Worm (Caenorhabditis elegans): Measurements from ENCODE around the gene frpr-5.

The frpr-5 gene

DNA sequence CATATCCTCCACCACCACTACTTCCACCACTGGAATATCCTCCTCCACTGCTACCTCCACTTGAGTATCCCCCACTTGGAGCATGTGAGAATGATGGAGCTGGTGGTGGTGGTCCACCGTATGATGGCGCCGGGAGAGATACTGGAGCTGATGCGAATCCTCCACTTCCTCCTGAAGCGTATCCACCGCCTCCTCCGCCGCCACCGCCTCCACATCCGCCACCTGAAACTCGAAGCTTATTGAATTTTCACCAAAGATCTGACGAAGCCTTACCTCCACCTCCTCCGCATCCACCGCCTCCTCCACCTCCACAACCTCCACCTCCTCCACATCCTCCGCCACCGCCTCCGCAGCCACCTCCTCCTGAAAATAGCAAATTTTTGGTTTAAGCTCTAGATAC is 26.8 kb upstream of the frpr-5 start:
- TF ChIP-seq blmp-1 (tag; optimal IDR thresholded peaks at IDR 0.05; ENCODE audit: insufficient read depth), result no peak
- no peak for TF ChIP-seq ceh-16 (tag; optimal IDR thresholded peaks at IDR 0.05)
- TF ChIP-seq zag-1 (tag; optimal IDR thresholded peaks at IDR 0.05), result no peak
- no peak for TF ChIP-seq unc-62 (GFP tag; optimal IDR thresholded peaks at IDR 0.05)
- TF ChIP-seq mab-5 (tag; optimal IDR thresholded peaks at IDR 0.05), result no peak
- TF ChIP-seq ZK546.5 (tag; optimal IDR thresholded peaks at IDR 0.05), result no peak
- TF ChIP-seq ztf-4 (tag; optimal IDR thresholded peaks at IDR 0.05), result no peak
- TF ChIP-seq crh-2 (tag; optimal IDR thresholded peaks at IDR 0.05), result no peak
- TF ChIP-seq ztf-1 (GFP tag; conservative IDR thresholded peaks at IDR 0.05), result no peak
- no peak for TF ChIP-seq unc-39 (tag; optimal IDR thresholded peaks at IDR 0.05)

- no peak for TF ChIP-seq nhr-23 (tag; optimal IDR thresholded peaks at IDR 0.05)
- TF ChIP-seq R02D3.7 (tag; optimal IDR thresholded peaks at IDR 0.05), result no peak
- no peak for TF ChIP-seq lin-11 (tag; optimal IDR thresholded peaks at IDR 0.05)
- no peak for TF ChIP-seq snpc-4 (tag; optimal IDR thresholded peaks at IDR 0.05)
- TF ChIP-seq aly-2 (tag; optimal IDR thresholded peaks at IDR 0.05), result no peak
- TF ChIP-seq ama-1 (optimal IDR thresholded peaks at IDR 0.05), result no peak
Measured at ce11 chrV:13559978-13560377, 24.1 kb upstream of the frpr-5 start, which contains the start of gene C56A3.8. TSS of gene C56A3.8 (plus strand) at chrV:13560278.

DNA sequence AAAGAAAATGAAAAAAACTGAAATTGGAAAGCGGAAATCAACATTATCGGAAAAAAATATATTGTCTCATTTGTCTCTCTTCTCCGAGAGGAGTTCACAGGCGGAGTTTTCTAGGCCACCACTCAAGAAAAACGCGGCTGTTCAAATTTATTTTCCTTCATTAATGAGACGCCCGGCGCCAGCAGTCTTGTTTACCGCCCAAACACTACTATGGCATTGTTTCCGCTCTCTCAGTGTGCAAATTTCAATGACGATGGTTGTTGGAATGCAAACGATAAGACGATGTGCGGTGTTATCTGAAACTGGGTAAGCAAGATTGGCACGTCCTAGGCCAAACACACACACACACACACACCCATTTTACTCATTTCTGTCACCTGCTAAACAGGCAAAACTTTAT is 20.8 kb upstream of the frpr-5 start, which contains the start of gene cav-2:
TSS of gene cav-2 (plus strand) at position 359 of the 400 bp plus-strand sequence.
- TF ChIP-seq skn-1 (tag; optimal IDR thresholded peaks at IDR 0.05) (no peak), lin-13 (GFP tag; optimal IDR thresholded peaks at IDR 0.05) (peak; percentile 64), nhr-11 (tag; optimal IDR thresholded peaks at IDR 0.05) (no peak), elt-1 (tag; optimal IDR thresholded peaks at IDR 0.05) (no peak), nhr-21 (tag; optimal IDR thresholded peaks at IDR 0.05) (peak; percentile 58), nhr-237 (tag; optimal IDR thresholded peaks at IDR 0.05) (no peak), fos-1 (tag; optimal IDR thresholded peaks at IDR 0.05) (peak; percentile 87), ztf-1 (GFP tag; conservative IDR thresholded peaks at IDR 0.05) (no peak), lin-39 (tag; optimal IDR thresholded peaks at IDR 0.05) (no peak), ztf-11 (tag; optimal IDR thresholded peaks at IDR 0.05) (no peak), mdl-1 (tag; optimal IDR thresholded peaks at IDR 0.05) (peak in 1 of 2 experiments; percentile 13), ama-1 (optimal IDR thresholded peaks at IDR 0.05) (no peak), ZK546.5 (tag; optimal IDR thresholded peaks at IDR 0.05) (no peak), nhr-25 (tag; optimal IDR thresholded peaks at IDR 0.05) (peak; percentile 72), crh-2 (tag; optimal IDR thresholded peaks at IDR 0.05) (peak; percentile 84), sma-3 (GFP tag; optimal IDR thresholded peaks at IDR 0.05) (peak; percentile 83), C34F6.9 (tag; optimal IDR thresholded peaks at IDR 0.05) (peak; percentile 82), unc-39 (tag; optimal IDR thresholded peaks at IDR 0.05) (no peak), Y55F3AM.14 (GFP tag; optimal IDR thresholded peaks at IDR 0.05) (no peak), peb-1 (tag; optimal IDR thresholded peaks at IDR 0.05) (no peak), aly-2 (tag; optimal IDR thresholded peaks at IDR 0.05) (no peak), sma-9 (GFP tag; optimal IDR thresholded peaks at IDR 0.05) (peak; percentile 85), sma-9 (tag; optimal IDR thresholded peaks at IDR 0.05) (no peak), nhr-6 (tag; optimal IDR thresholded peaks at IDR 0.05) (no peak), mab-5 (tag; optimal IDR thresholded peaks at IDR 0.05) (peak; percentile 73), ceh-82 (tag; optimal IDR thresholded peaks at IDR 0.05) (no peak), zag-1 (tag; optimal IDR thresholded peaks at IDR 0.05) (no peak), snpc-4 (tag; optimal IDR thresholded peaks at IDR 0.05) (peak; percentile 62), blmp-1 (tag; optimal IDR thresholded peaks at IDR 0.05; ENCODE audit: insufficient read depth) (no peak), lin-11 (tag; optimal IDR thresholded peaks at IDR 0.05) (peak; percentile 34), gmeb-1 (tag; optimal IDR thresholded peaks at IDR 0.05) (peak; percentile 96), nhr-23 (tag; optimal IDR thresholded peaks at IDR 0.05) (no peak), R02D3.7 (tag; optimal IDR thresholded peaks at IDR 0.05) (no peak), alr-1 (tag; optimal IDR thresholded peaks at IDR 0.05) (no peak), egl-27 (tag; optimal IDR thresholded peaks at IDR 0.05) (peak; percentile 36), sem-4 (tag; optimal IDR thresholded peaks at IDR 0.05) (peak; percentile 59), nhr-129 (tag; optimal IDR thresholded peaks at IDR 0.05) (peak; percentile 48), lsy-2 (tag; optimal IDR thresholded peaks at IDR 0.05) (peak; percentile 58 to 83), mbf-1 (tag; optimal IDR thresholded peaks at IDR 0.05) (no peak), unc-62 (GFP tag; optimal IDR thresholded peaks at IDR 0.05) (no peak), nhr-77 (tag; optimal IDR thresholded peaks at IDR 0.05) (no peak), unc-55 (GFP tag; optimal IDR thresholded peaks at IDR 0.05) (peak; percentile 92), ztf-4 (tag; optimal IDR thresholded peaks at IDR 0.05) (no peak), elt-3 (tag; optimal IDR thresholded peaks at IDR 0.05) (no peak), F13H6.1 (tag; optimal IDR thresholded peaks at IDR 0.05) (peak; percentile 81), dmd-4 (tag; optimal IDR thresholded peaks at IDR 0.05) (no peak), nhr-12 (tag; optimal IDR thresholded peaks at IDR 0.05) (no peak), ceh-16 (tag; optimal IDR thresholded peaks at IDR 0.05) (no peak), nhr-10 (tag; optimal IDR thresholded peaks at IDR 0.05) (no peak)
